Worm (Caenorhabditis elegans): Measurements from ENCODE around the gene dpy-28.

DNA sequence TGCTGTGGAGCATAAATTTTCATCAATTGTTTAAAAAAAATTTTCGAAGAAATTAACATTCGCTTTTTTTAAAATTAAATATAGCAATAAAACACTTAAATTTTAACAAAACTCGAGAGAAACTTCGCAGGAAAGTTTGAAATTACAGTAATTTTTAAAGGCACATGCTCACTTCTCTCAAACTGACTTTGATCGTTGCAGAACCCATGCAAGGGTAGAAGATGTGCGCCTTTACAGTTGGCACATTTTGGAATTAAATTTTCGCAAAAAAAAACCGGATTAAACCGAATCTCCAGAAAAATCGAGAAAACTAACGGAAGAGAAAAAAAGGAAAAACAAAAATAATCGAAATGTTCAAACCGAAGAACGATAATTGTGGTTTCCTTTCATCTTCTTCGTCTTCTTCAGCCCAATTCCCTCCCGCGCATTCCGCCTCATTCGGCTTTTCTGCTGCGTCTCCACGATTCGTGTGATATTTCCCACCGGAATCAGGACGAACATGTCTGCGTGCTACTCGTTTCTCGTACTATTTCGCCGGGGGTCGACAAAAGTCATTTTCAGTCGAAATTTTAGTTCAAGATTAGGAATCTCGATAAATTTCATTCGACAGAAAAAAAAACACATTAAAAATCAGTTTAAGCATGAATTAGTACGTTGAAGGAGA, 26.5 kb upstream of the dpy-28 start:
- no peak for TF ChIP-seq fkh-10 (GFP tag; optimal IDR thresholded peaks at IDR 0.05)
- no peak for TF ChIP-seq unc-55 (GFP tag; optimal IDR thresholded peaks at IDR 0.05)
- TF ChIP-seq pqm-1 (tag; optimal IDR thresholded peaks at IDR 0.05), result no peak
- no peak for TF ChIP-seq hlh-6 (tag; optimal IDR thresholded peaks at IDR 0.05)
- TF ChIP-seq nhr-232 (tag; optimal IDR thresholded peaks at IDR 0.05), result no peak
- TF ChIP-seq Y22D7AL.16 (tag; optimal IDR thresholded peaks at IDR 0.05), result no peak

Measured in whole organism, late embryonic.